Fruit fly (Drosophila melanogaster) whole organism: ENCODE results near the gene Ptpmeg.

Source experiments
- CG8478 ChIP-seq: fragments of >200 bp; optimal IDR thresholded peaks from 2 replicates; lab custom pipeline; 2018; ENCODE audit warnings: inconsistent platforms
- psq ChIP-seq: fragments of >200 bp; optimal IDR thresholded peaks from 2 replicates; lab custom pipeline; 2017
- usp ChIP-seq: fragments of >200 bp; optimal IDR thresholded peaks from 2 replicates; lab custom pipeline; 2017; ENCODE audit warnings: missing biosample characterization, missing genetic modification characterization, mixed read lengths

DNA sequence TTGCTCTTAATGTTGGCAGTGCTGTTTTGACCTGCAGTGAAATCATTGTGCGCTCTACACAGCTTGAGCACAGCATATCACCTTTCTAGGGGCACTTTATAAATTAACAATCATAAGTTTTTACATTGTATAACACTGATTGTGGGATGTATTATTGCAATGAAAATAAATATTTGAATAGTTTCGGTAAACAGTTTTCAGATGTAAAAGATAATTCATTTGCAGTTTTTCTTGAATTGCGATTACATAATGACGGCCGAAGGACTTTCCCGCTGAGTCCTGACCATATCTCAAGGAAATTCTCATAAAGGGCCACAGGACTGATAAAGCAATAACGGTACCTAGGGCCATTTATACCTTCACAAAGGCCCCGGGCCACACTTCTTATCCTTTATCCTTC lies 46.7 kb downstream of the Ptpmeg start:
- TF ChIP-seq psq (lab: Kevin White, UChicago) (no peak), usp (GFP tag; lab: Kevin White, UChicago) (no peak), CG8478 (lab: Kevin White, UChicago) (no peak)
